Fruit fly (Drosophila melanogaster): Measurements from ENCODE around the gene chas.

DNA sequence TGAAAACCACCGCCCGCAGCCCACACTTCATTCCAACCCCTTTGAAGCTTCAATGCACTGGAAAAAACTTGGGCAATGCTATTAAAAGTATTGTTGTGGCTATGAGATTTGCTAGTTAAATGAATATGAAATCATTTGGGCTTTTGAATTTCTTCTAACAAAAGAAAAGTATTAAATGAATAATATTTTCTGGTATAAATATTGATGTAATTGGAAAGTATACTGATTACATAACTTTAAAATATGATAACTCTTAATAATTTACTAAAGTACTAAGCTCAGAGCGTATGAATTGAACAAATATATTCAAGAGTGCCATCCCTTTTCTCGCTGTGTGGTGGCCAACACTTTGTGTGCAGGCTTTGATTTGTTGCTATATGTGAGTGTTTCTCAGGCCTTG lies 5.8 kb downstream of the chas start:
- TF ChIP-seq usp (GFP tag; optimal IDR thresholded peaks at IDR 0.05) (no peak), CG8478 (optimal IDR thresholded peaks at IDR 0.05) (no peak)

All from whole organism.